Fruit fly (Drosophila melanogaster) whole organism, embryonic: ENCODE data around the gene ninaE.

Experiments used
- Bdp1 ChIP-seq: fragments of 200-800 bp; sonication (Bioruptor generic); optimal IDR thresholded peaks from 3 replicates; lab custom pipeline; 2016; ENCODE audit warnings: missing biosample characterization, missing genetic modification characterization
- CG10321 ChIP-seq: fragments of 200-800 bp; sonication (Bioruptor generic); IDR thresholded peaks from 2 replicates; pipeline ENCODE4 v1.3.6; 2022; ENCODE audit warnings: missing biosample characterization, missing genetic modification characterization
- CG13287 ChIP-seq: fragments of 200-800 bp; sonication (Bioruptor generic); IDR thresholded peaks from 2 replicates; pipeline ENCODE4 v1.3.6; 2022; ENCODE audit warnings: missing biosample characterization, missing genetic modification characterization; ENCODE audit not compliant: partially characterized antibody
- CG13424 ChIP-seq: fragments of 200-800 bp; sonication (Bioruptor generic); optimal IDR thresholded peaks from 2 replicates; lab custom pipeline; 2019; ENCODE audit warnings: missing biosample characterization, mild to moderate bottlenecking, missing genetic modification characterization, moderate library complexity
- CG14050 ChIP-seq: fragments of 200-800 bp; sonication (Bioruptor generic); IDR thresholded peaks from 3 replicates; pipeline ENCODE4 v1.3.6; 2022; ENCODE audit warnings: missing biosample characterization, missing genetic modification characterization
- CG15073 ChIP-seq: fragments of 200-800 bp; sonication (Bioruptor generic); optimal IDR thresholded peaks from 2 replicates; lab custom pipeline; 2016; ENCODE audit warnings: missing biosample characterization, missing genetic modification characterization
- CG16863 ChIP-seq: fragments of 200-800 bp; sonication (Bioruptor generic); optimal IDR thresholded peaks from 3 replicates; lab custom pipeline; 2016; ENCODE audit warnings: missing biosample characterization, missing genetic modification characterization
- CG17829 ChIP-seq: fragments of 200-800 bp; optimal IDR thresholded peaks from 2 replicates; lab custom pipeline; 2019; ENCODE audit warnings: missing biosample characterization, mild to moderate bottlenecking, missing genetic modification characterization, moderate library complexity
- CG17912 ChIP-seq: fragments of 200-800 bp; sonication (Bioruptor generic); optimal IDR thresholded peaks from 2 replicates; lab custom pipeline; 2018; ENCODE audit warnings: missing biosample characterization, mild to moderate bottlenecking, missing genetic modification characterization
- CG2120 ChIP-seq: fragments of 200-800 bp; sonication (Bioruptor generic); optimal IDR thresholded peaks from 3 replicates; lab custom pipeline; 2016; ENCODE audit warnings: missing biosample characterization, missing genetic modification characterization
- CG2202 ChIP-seq: fragments of 200-800 bp; sonication (Bioruptor generic); optimal IDR thresholded peaks from 2 replicates; lab custom pipeline; 2018; ENCODE audit warnings: missing biosample characterization, mild to moderate bottlenecking, missing genetic modification characterization
- CG2889 ChIP-seq: fragments of 200-800 bp; sonication (Bioruptor generic); IDR thresholded peaks from 3 replicates; pipeline ENCODE4 v1.3.6; 2022; ENCODE audit warnings: missing biosample characterization, missing genetic modification characterization
- CG3726 ChIP-seq: fragments of 200-800 bp; sonication (Bioruptor generic); IDR thresholded peaks from 3 replicates; pipeline ENCODE4, ENCODE4 v1.3.6; 2022; ENCODE audit warnings: missing biosample characterization, missing genetic modification characterization
- CG42726 ChIP-seq: fragments of 200-800 bp; sonication (Bioruptor generic); IDR thresholded peaks from 2 replicates; pipeline ENCODE4 v1.3.6; 2022; ENCODE audit warnings: missing biosample characterization, missing genetic modification characterization; ENCODE audit not compliant: partially characterized antibody
- CG4328 ChIP-seq: fragments of 200-800 bp; sonication (Bioruptor generic); optimal IDR thresholded peaks from 3 replicates; lab custom pipeline; 2017; ENCODE audit warnings: missing biosample characterization, missing genetic modification reagents, missing genetic modification characterization
- CG6254 ChIP-seq: fragments of 200-800 bp; sonication (Bioruptor generic); optimal IDR thresholded peaks from 3 replicates; lab custom pipeline; 2017; ENCODE audit warnings: mild to moderate bottlenecking, missing biosample characterization, missing genetic modification reagents, missing genetic modification characterization
- CG6272 ChIP-seq: fragments of 200-800 bp; sonication (Bioruptor generic); IDR thresholded peaks from 2 replicates; pipeline ENCODE4 v1.3.6; 2022; ENCODE audit warnings: missing biosample characterization, missing genetic modification characterization
- CG6765 ChIP-seq: fragments of 200-800 bp; sonication (Bioruptor generic); optimal IDR thresholded peaks from 3 replicates; lab custom pipeline; 2017; ENCODE audit warnings: missing biosample characterization, mild to moderate bottlenecking, missing genetic modification characterization
- CG6791 ChIP-seq: fragments of 200-800 bp; sonication (Bioruptor generic); IDR thresholded peaks from 3 replicates; pipeline ENCODE4 v1.3.6; 2022; ENCODE audit warnings: missing biosample characterization, missing genetic modification characterization; ENCODE audit not compliant: partially characterized antibody
- CG7745 ChIP-seq: fragments of 200-800 bp; sonication (Bioruptor generic); optimal IDR thresholded peaks from 2 replicates; lab custom pipeline; 2018; ENCODE audit warnings: missing biosample characterization, mild to moderate bottlenecking, missing genetic modification characterization, moderate library complexity
- CG8290 ChIP-seq, 3 experiments: fragments of 200-800 bp; sonication (Bioruptor generic); optimal IDR thresholded peaks; 2 replicates each; lab custom pipeline; 2016 to 2019; ENCODE audit warnings: missing biosample characterization in 3 of 3, missing genetic modification characterization in 3 of 3, mild to moderate bottlenecking in 2 of 3, moderate library complexity in 1 of 3
- CG9609 ChIP-seq: fragments of 200-800 bp; sonication (Bioruptor generic); optimal IDR thresholded peaks from 3 replicates; lab custom pipeline; 2016; ENCODE audit warnings: missing biosample characterization, missing genetic modification characterization
- Chrac-16 ChIP-seq: fragments of 200-800 bp; sonication (Bioruptor generic); optimal IDR thresholded peaks from 3 replicates; lab custom pipeline; 2016; ENCODE audit warnings: missing biosample characterization, missing genetic modification characterization
- D19B ChIP-seq: fragments of 200-800 bp; sonication (Bioruptor generic); optimal IDR thresholded peaks from 2 replicates; lab custom pipeline; 2017; ENCODE audit warnings: missing biosample characterization, mild to moderate bottlenecking, missing genetic modification characterization
- Dip2 ChIP-seq: fragments of 200-800 bp; sonication (Bioruptor generic); IDR thresholded peaks from 2 replicates; pipeline ENCODE4 v1.3.6; 2022; ENCODE audit warnings: missing biosample characterization, missing genetic modification characterization
- Fer1 ChIP-seq: fragments of 200-800 bp; sonication (Bioruptor generic); optimal IDR thresholded peaks from 2 replicates; lab custom pipeline; 2017; ENCODE audit warnings: missing biosample characterization, mild to moderate bottlenecking, missing genetic modification characterization
- H15 ChIP-seq: fragments of 200-800 bp; sonication (Bioruptor generic); IDR thresholded peaks from 3 replicates; pipeline ENCODE4 v1.3.6; 2022; ENCODE audit warnings: missing biosample characterization, missing genetic modification characterization
- HmgD ChIP-seq: fragments of 200-800 bp; sonication (Bioruptor generic); optimal IDR thresholded peaks from 3 replicates; lab custom pipeline; 2016; ENCODE audit warnings: missing biosample characterization, missing genetic modification characterization
- Hmx ChIP-seq: fragments of 200-800 bp; sonication (Bioruptor generic); optimal IDR thresholded peaks from 2 replicates; lab custom pipeline; 2016; ENCODE audit warnings: missing biosample characterization, missing genetic modification characterization
- MTF-1 ChIP-seq: fragments of 200-800 bp; sonication (Bioruptor generic); optimal IDR thresholded peaks from 2 replicates; lab custom pipeline; 2018; ENCODE audit warnings: missing biosample characterization, mild to moderate bottlenecking, missing genetic modification characterization, borderline replicate concordance
- Mad ChIP-seq: fragments of 200-800 bp; sonication (Bioruptor generic); optimal IDR thresholded peaks from 2 replicates; lab custom pipeline; 2016; ENCODE audit warnings: missing biosample characterization, missing genetic modification characterization
- PHDP ChIP-seq: fragments of 200-800 bp; sonication (Bioruptor generic); optimal IDR thresholded peaks from 3 replicates; lab custom pipeline; 2018; ENCODE audit warnings: missing biosample characterization, mild to moderate bottlenecking, missing genetic modification characterization, moderate library complexity
- Ssrp ChIP-seq: fragments of 200-800 bp; sonication (Bioruptor generic); optimal IDR thresholded peaks from 2 replicates; lab custom pipeline; 2018; ENCODE audit warnings: missing biosample characterization, mild to moderate bottlenecking, missing genetic modification characterization, moderate library complexity
- Stat92E ChIP-seq, 3 experiments: fragments of >200 bp in 2 of 3; fragments of 200-800 bp in 1 of 3; sonication (Bioruptor generic) in 1 of 3; optimal IDR thresholded peaks; 2 replicates each; lab custom pipeline; 2017 to 2019; ENCODE audit warnings: missing biosample characterization in 3 of 3, missing genetic modification characterization in 3 of 3, mild to moderate bottlenecking in 1 of 3, moderate library complexity in 1 of 3
- Usf ChIP-seq: fragments of 200-800 bp; sonication (Bioruptor generic); optimal IDR thresholded peaks from 2 replicates; lab custom pipeline; 2017; ENCODE audit warnings: missing genotype, missing biosample characterization, missing genetic modification characterization
- chinmo ChIP-seq: fragments of 200-800 bp; sonication (Bioruptor generic); IDR thresholded peaks from 4 replicates; pipeline ENCODE4 v1.3.6; 2022; ENCODE audit warnings: missing biosample characterization, missing genetic modification characterization; ENCODE audit not compliant: partially characterized antibody
- chn ChIP-seq: fragments of 200-800 bp; sonication (Bioruptor generic); optimal IDR thresholded peaks from 2 replicates; lab custom pipeline; 2016; ENCODE audit warnings: missing biosample characterization, missing genetic modification characterization
- corto ChIP-seq: fragments of 200-800 bp; sonication (Bioruptor generic); optimal IDR thresholded peaks from 2 replicates; lab custom pipeline; 2016; ENCODE audit warnings: missing biosample characterization, mild to moderate bottlenecking, missing genetic modification characterization, moderate library complexity
- dmrt11E ChIP-seq: fragments of 200-800 bp; sonication (Bioruptor generic); optimal IDR thresholded peaks from 3 replicates; lab custom pipeline; 2018; ENCODE audit warnings: missing biosample characterization, mild to moderate bottlenecking, missing genetic modification characterization, moderate library complexity
- eve ChIP-seq, 2 experiments: fragments of >200 bp; optimal IDR thresholded peaks; 2 replicates each; lab custom pipeline; 2017; ENCODE audit warnings: missing biosample characterization in 2 of 2, missing genetic modification characterization in 2 of 2
- jing ChIP-seq: fragments of 200-800 bp; sonication (Bioruptor generic); optimal IDR thresholded peaks from 2 replicates; lab custom pipeline; 2018; ENCODE audit warnings: missing biosample characterization, mild to moderate bottlenecking, missing genetic modification characterization
- kah ChIP-seq: fragments of 200-800 bp; sonication (Bioruptor generic); optimal IDR thresholded peaks from 2 replicates; lab custom pipeline; 2018; ENCODE audit warnings: missing biosample characterization, mild to moderate bottlenecking, missing genetic modification characterization
- maf-S ChIP-seq: fragments of 200-800 bp; sonication (Bioruptor generic); optimal IDR thresholded peaks from 2 replicates; lab custom pipeline; 2016; ENCODE audit warnings: missing biosample characterization, missing genetic modification characterization
- oc ChIP-seq: fragments of 200-800 bp; sonication (Bioruptor generic); optimal IDR thresholded peaks from 2 replicates; lab custom pipeline; 2018; ENCODE audit warnings: missing biosample characterization, mild to moderate bottlenecking, missing genetic modification characterization, moderate library complexity
- org-1 ChIP-seq: fragments of 200-800 bp; sonication (Bioruptor generic); optimal IDR thresholded peaks from 2 replicates; lab custom pipeline; 2017; ENCODE audit warnings: missing biosample characterization, missing genetic modification characterization
- row ChIP-seq: fragments of 200-800 bp; sonication (Bioruptor generic); IDR thresholded peaks from 3 replicates; pipeline ENCODE4 v1.3.6; 2022; ENCODE audit warnings: missing biosample characterization, missing genetic modification characterization
- sens ChIP-seq: fragments of 200-800 bp; sonication (Bioruptor generic); peaks from one replicate; lab custom pipeline; 2016; ENCODE audit warnings: missing biosample characterization, missing genetic modification characterization
- stc ChIP-seq: fragments of 200-800 bp; sonication (Bioruptor generic); IDR thresholded peaks from 2 replicates; pipeline ENCODE4 v1.3.6; 2022; ENCODE audit warnings: missing biosample characterization, missing genetic modification characterization
- twi ChIP-seq: fragments of 200-800 bp; optimal IDR thresholded peaks from 2 replicates; lab custom pipeline; 2019; ENCODE audit warnings: missing biosample characterization, mild to moderate bottlenecking, missing genetic modification characterization, moderate library complexity

Gene ninaE

DNA sequence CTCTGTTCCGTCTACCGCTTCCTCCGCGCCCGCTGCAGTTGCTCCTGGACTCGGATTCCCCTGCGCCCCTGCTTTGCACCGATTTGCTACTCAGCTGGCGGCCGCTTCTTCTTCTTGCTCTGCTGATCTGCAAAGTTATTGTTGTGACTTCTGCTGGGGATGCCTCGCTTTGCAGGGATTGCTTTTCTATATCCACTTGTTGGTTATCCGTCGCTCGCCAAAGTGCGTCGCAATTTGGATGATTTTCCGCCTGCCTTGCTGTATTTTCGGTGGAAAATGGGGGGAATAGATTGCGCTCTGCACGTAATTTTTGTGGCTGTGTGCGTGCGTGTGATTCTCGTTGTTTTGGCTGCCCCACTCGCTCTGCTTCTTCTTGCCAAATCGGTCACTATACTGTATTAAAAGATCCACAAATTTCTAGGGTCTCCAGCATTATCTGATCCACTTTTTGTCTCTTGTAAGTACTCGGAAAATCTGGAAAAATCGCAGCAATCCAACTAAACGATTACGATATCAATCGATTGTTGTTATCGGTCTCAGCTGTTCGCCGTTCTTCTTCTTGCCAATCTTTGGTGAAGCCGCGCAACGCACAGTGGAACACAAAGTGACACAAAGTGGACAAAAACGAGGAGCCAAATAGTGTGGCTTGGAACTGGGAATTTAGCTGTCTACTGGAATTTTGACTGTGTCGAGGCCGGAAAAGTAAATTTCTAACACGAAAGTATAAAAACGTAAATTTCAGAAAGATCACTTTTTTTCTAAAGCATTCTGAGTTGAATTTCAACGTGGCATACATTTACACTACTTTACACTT lies 15.1 kb upstream of the ninaE start, which contains the start of gene ClpX (continued):
- peak; percentile 91 for TF ChIP-seq row (GFP tag; lab: Robert Waterston, UW)
- no peak for TF ChIP-seq dmrt11E
- TF ChIP-seq Usf (GFP tag; lab: Kevin White, UChicago) = no peak
- no peak for TF ChIP-seq CG16863 (GFP tag; lab: Kevin White, UChicago)
- TF ChIP-seq CG2120 (GFP tag; lab: Kevin White, UChicago) = peak; percentile 23
- no peak for TF ChIP-seq Chrac-16 (GFP tag; lab: Kevin White, UChicago)
- TF ChIP-seq kah (GFP tag; lab: Kevin White, UChicago) = no peak
- no peak for TF ChIP-seq Mad
- TF ChIP-seq CG6272 (GFP tag; lab: Robert Waterston, UW) = no peak
- no peak for TF ChIP-seq CG7745 (tag; lab: Kevin White, UChicago)
- TF ChIP-seq eve (GFP tag; optimal IDR thresholded peaks at IDR 0.05; lab: Kevin White, UChicago) = no peak
- no peak for TF ChIP-seq CG10321
- TF ChIP-seq CG9609 (GFP tag; lab: Kevin White, UChicago) = no peak
- TF ChIP-seq CG6254 (GFP tag; lab: Kevin White, UChicago) = no peak
- peak; percentile 25 for TF ChIP-seq CG6765 (GFP tag; lab: Kevin White, UChicago)
- no peak for TF ChIP-seq Bdp1 (GFP tag; lab: Kevin White, UChicago)
- peak in 1 of 3 experiments; percentile 48 for TF ChIP-seq Stat92E (GFP tag; optimal IDR thresholded peaks at IDR 0.05; lab: Kevin White, UChicago)
- no peak for TF ChIP-seq Dip2 (GFP tag; lab: Robert Waterston, UW)
- TF ChIP-seq CG3726 (GFP tag; lab: Robert Waterston, UW) = no peak
- TF ChIP-seq CG15073 (GFP tag; lab: Kevin White, UChicago) = no peak
- peak; percentile 46; the same call in 1 of the 2 replicates for TF ChIP-seq CG42726
- peak; percentile 18 for TF ChIP-seq CG17912 (GFP tag; lab: Kevin White, UChicago)
- peak; percentile 27 for TF ChIP-seq Fer1
- no peak for TF ChIP-seq CG14050 (GFP tag; lab: Robert Waterston, UW)
- no peak for TF ChIP-seq stc (GFP tag; lab: Robert Waterston, UW)
- TF ChIP-seq twi (tag; lab: Kevin White, UChicago) = no peak
- TF ChIP-seq CG17829 (tag; lab: Kevin White, UChicago) = peak; percentile 34
- TF ChIP-seq org-1 (GFP tag; lab: Kevin White, UChicago) = no peak
- TF ChIP-seq CG13424 (tag; lab: Kevin White, UChicago) = no peak
- TF ChIP-seq sens = peak; percentile 80
- TF ChIP-seq oc = no peak
- TF ChIP-seq corto (GFP tag; lab: Kevin White, UChicago) = no peak
- TF ChIP-seq jing (GFP tag; lab: Kevin White, UChicago) = no peak
- TF ChIP-seq PHDP (tag; lab: Kevin White, UChicago) = peak; percentile 17
- TF ChIP-seq CG6791 (GFP tag; lab: Robert Waterston, UW) = peak; percentile 75
- TF ChIP-seq CG8290 (GFP tag; optimal IDR thresholded peaks at IDR 0.05; lab: Kevin White, UChicago) = no peak
- TF ChIP-seq CG8290 (tag; optimal IDR thresholded peaks at IDR 0.05; lab: Kevin White, UChicago) = peak in 1 of 2 experiments; percentile 50
- 0 out of 4 replicates have a peak, but pooled peaks have one; percentile 41 for TF ChIP-seq chinmo (GFP tag; lab: Robert Waterston, UW)
- TF ChIP-seq H15 (GFP tag; lab: Robert Waterston, UW) = no peak
- no peak for TF ChIP-seq chn (GFP tag; lab: Kevin White, UChicago)
- TF ChIP-seq Hmx (GFP tag; lab: Kevin White, UChicago) = no peak
- TF ChIP-seq maf-S (GFP tag; lab: Kevin White, UChicago) = no peak
- no peak for TF ChIP-seq Ssrp
- peak; percentile 80 for TF ChIP-seq CG13287 (GFP tag; lab: Robert Waterston, UW)
- no peak for TF ChIP-seq CG2202 (tag; lab: Kevin White, UChicago)
- TF ChIP-seq D19B = no peak
- no peak for TF ChIP-seq CG2889 (GFP tag; lab: Robert Waterston, UW)
- TF ChIP-seq HmgD (GFP tag; lab: Kevin White, UChicago) = no peak
- TF ChIP-seq MTF-1 (GFP tag; lab: Kevin White, UChicago) = peak; percentile 54
- no peak for TF ChIP-seq CG4328 (GFP tag; lab: Kevin White, UChicago)
